Fruit fly (Drosophila melanogaster): ENCODE results near the gene CG14355.
A peak's percentile ranks its signal among the peaks of the same experiment; 100 is the strongest.

The CG14355 gene

dm6 chr3R:14098527-14099109 is 53.1 kb downstream of the CG14355 start (continued):
- no peak for TF ChIP-seq CG5180 (GFP tag; optimal IDR thresholded peaks at IDR 0.05)
- no peak for TF ChIP-seq cad (GFP tag; optimal IDR thresholded peaks at IDR 0.05)
- no peak for TF ChIP-seq aop (GFP tag; IDR thresholded peaks at IDR 0.05)
- peak; percentile 14 for TF ChIP-seq pb (GFP tag; optimal IDR thresholded peaks at IDR 0.05)
- TF ChIP-seq CG7928 (GFP tag; optimal IDR thresholded peaks at IDR 0.05), result no peak
- TF ChIP-seq vfl (GFP tag; optimal IDR thresholded peaks at IDR 0.05), result no peak
- TF ChIP-seq CG6654 (GFP tag; optimal IDR thresholded peaks at IDR 0.05), result no peak
- TF ChIP-seq hkb (optimal IDR thresholded peaks at IDR 0.05), result no peak
- no peak for TF ChIP-seq hkb (GFP tag; IDR thresholded peaks at IDR 0.05)
- TF ChIP-seq row (GFP tag; IDR thresholded peaks at IDR 0.05), result no peak
- TF ChIP-seq cato (GFP tag; optimal IDR thresholded peaks at IDR 0.05; ENCODE audit: borderline replicate concordance), result no peak
- TF ChIP-seq gfzf (GFP tag; optimal IDR thresholded peaks at IDR 0.05), result no peak
- no peak for TF ChIP-seq oc (tag; optimal IDR thresholded peaks at IDR 0.05)
- 0 out of 3 replicates have a peak, but pooled peaks have one; percentile 30 for TF ChIP-seq otp (GFP tag; IDR thresholded peaks at IDR 0.05)

All from whole organism, embryonic.